Fruit fly (Drosophila melanogaster): ENCODE results near the gene lush.

Gene lush

DNA sequence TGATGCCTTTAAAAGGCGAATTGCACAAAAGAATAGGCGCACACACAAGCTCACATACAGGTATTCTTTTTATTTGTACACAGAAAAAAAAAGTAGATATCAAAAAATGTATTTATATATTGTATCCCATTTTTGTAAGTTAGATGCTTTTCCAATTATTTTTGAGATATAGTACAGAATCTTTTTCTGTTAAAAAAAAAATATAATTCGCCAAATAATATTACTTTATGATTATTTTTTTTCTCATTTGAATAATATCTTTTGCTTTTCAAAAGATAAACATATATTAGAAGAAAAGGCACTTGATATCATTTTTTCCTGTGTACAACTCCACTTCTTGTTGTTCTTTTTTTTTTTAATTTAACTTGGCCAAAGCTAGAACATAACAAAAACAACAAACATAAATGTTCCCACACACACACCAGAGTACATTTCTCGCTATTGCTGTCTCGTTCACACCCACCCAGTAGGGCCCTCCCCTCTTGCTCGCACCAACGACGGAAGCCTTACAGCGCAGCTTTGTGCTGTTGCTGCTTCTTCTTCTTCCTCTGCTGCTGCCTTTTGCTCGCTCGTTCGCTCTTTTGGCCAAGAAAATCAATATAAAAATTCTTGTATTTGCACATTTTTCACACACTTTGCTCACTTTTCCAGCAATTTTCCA lies 29.0 kb upstream of the lush start (continued):
- TF ChIP-seq Side (GFP tag; optimal IDR thresholded peaks at IDR 0.05) (no peak), pzg (GFP tag; optimal IDR thresholded peaks at IDR 0.05) (no peak), CG8924 (tag; optimal IDR thresholded peaks at IDR 0.05) (peak; percentile 60), br (optimal IDR thresholded peaks at IDR 0.05) (no peak), jing (GFP tag; optimal IDR thresholded peaks at IDR 0.05) (no peak), cg (GFP tag; optimal IDR thresholded peaks at IDR 0.05) (no peak), CG13624 (GFP tag; optimal IDR thresholded peaks at IDR 0.05) (no peak), CG14710 (tag; optimal IDR thresholded peaks at IDR 0.05) (peak; percentile 90), gem (tag; optimal IDR thresholded peaks at IDR 0.05) (peak; percentile 93), so (GFP tag; IDR thresholded peaks at IDR 0.05) (no peak), bigmax (GFP tag; optimal IDR thresholded peaks at IDR 0.05) (no peak), Neu2 (GFP tag; optimal IDR thresholded peaks at IDR 0.05; ENCODE audit: borderline replicate concordance) (no peak), bsh (GFP tag; optimal IDR thresholded peaks at IDR 0.05) (peak in 1 of 2 experiments; percentile 80), kah (GFP tag; optimal IDR thresholded peaks at IDR 0.05) (no peak), Bteb2 (GFP tag; optimal IDR thresholded peaks at IDR 0.05) (peak; percentile 14), Dll (GFP tag; IDR thresholded peaks at IDR 0.05; ENCODE audit: partially characterized antibody) (no peak), Meics (GFP tag; optimal IDR thresholded peaks at IDR 0.05) (peak; percentile 89), Fer1 (GFP tag; optimal IDR thresholded peaks at IDR 0.05) (peak; percentile 57), CG3726 (GFP tag; IDR thresholded peaks at IDR 0.05) (no peak), cato (GFP tag; optimal IDR thresholded peaks at IDR 0.05; ENCODE audit: borderline replicate concordance) (no peak), dmrt99B (tag; optimal IDR thresholded peaks at IDR 0.05) (peak; percentile 87), seq (GFP tag; IDR thresholded peaks at IDR 0.05) (0 out of 2 replicates have a peak, but pooled peaks have one; percentile 23), CG12155 (GFP tag; optimal IDR thresholded peaks at IDR 0.05) (peak; percentile 50), CG4707 (GFP tag; optimal IDR thresholded peaks at IDR 0.05) (no peak), CG43689 (GFP tag; IDR thresholded peaks at IDR 0.05) (no peak), zf30C (GFP tag; optimal IDR thresholded peaks at IDR 0.05) (no peak), Taf1 (GFP tag; IDR thresholded peaks at IDR 0.05) (0 out of 2 replicates have a peak, but pooled peaks have one; percentile 25), MESR4 (GFP tag; optimal IDR thresholded peaks at IDR 0.05) (no peak), CG2199 (GFP tag; IDR thresholded peaks at IDR 0.05) (no peak), CG6254 (GFP tag; optimal IDR thresholded peaks at IDR 0.05) (peak; percentile 48), Bgb (GFP tag; IDR thresholded peaks at IDR 0.05; ENCODE audit: partially characterized antibody) (no peak), lab (GFP tag; optimal IDR thresholded peaks at IDR 0.05) (peak; percentile 82), Hr51 (GFP tag; optimal IDR thresholded peaks at IDR 0.05) (peak in 1 of 2 experiments; percentile 77), CG7839 (tag; optimal IDR thresholded peaks at IDR 0.05) (peak; percentile 91)

dm6 chr3L:19632766-19633632 lies 27.1 kb upstream of the lush start:
- no peak for TF ChIP-seq CG33213 (GFP tag; optimal IDR thresholded peaks at IDR 0.05)
- peak; percentile 14 for TF ChIP-seq CG6765 (GFP tag; optimal IDR thresholded peaks at IDR 0.05)
- peak; percentile 55; the same call in 1 of the 2 replicates for TF ChIP-seq CG32767 (GFP tag; IDR thresholded peaks at IDR 0.05)
- peak; percentile 48 for TF ChIP-seq CG4854 (GFP tag; optimal IDR thresholded peaks at IDR 0.05)
- peak; percentile 29; the same call in 1 of the 2 replicates for TF ChIP-seq ssp (GFP tag; IDR thresholded peaks at IDR 0.05)
- no peak for TF ChIP-seq gt (GFP tag; IDR thresholded peaks at IDR 0.05)
- 0 out of 3 replicates have a peak, but pooled peaks have one; percentile 8 for TF ChIP-seq ken (GFP tag; IDR thresholded peaks at IDR 0.05)
- no peak for TF ChIP-seq CG30020 (tag; optimal IDR thresholded peaks at IDR 0.05)
- TF ChIP-seq CG10462 (GFP tag; optimal IDR thresholded peaks at IDR 0.05): no peak
- peak; percentile 21; the same call in 1 of the 3 replicates for TF ChIP-seq zfh1 (GFP tag; IDR thresholded peaks at IDR 0.05)
- TF ChIP-seq grn (GFP tag; optimal IDR thresholded peaks at IDR 0.05): no peak
- peak; percentile 69 for TF ChIP-seq sob (GFP tag; IDR thresholded peaks at IDR 0.05)
- TF ChIP-seq CG31388 (GFP tag; optimal IDR thresholded peaks at IDR 0.05): no peak
- TF ChIP-seq shn (GFP tag; optimal IDR thresholded peaks at IDR 0.05): no peak
- no peak for TF ChIP-seq Hr39 (optimal IDR thresholded peaks at IDR 0.05)
- TF ChIP-seq Usf (GFP tag; optimal IDR thresholded peaks at IDR 0.05): peak; percentile 57
